Fruit fly (Drosophila melanogaster): ENCODE results near the gene Oatp33Ea.

The Oatp33Ea gene

dm6 chr2L:12415485-12416137, 30.1 kb downstream of the Oatp33Ea start (continued):
- TF ChIP-seq al (GFP tag; IDR thresholded peaks at IDR 0.05) (no peak), dmrt11E (tag; optimal IDR thresholded peaks at IDR 0.05) (peak; percentile 42), CrebB (tag; optimal IDR thresholded peaks at IDR 0.05) (no peak), CG2116 (GFP tag; optimal IDR thresholded peaks at IDR 0.05) (no peak), Vsx1 (GFP tag; optimal IDR thresholded peaks at IDR 0.05) (no peak), pho (GFP tag; optimal IDR thresholded peaks at IDR 0.05) (no peak), da (GFP tag; optimal IDR thresholded peaks at IDR 0.05) (no peak), Camta (GFP tag; optimal IDR thresholded peaks at IDR 0.05) (no peak), CG34422 (GFP tag; IDR thresholded peaks at IDR 0.05) (no peak), CG34376 (GFP tag; optimal IDR thresholded peaks at IDR 0.05) (no peak), caup (GFP tag; optimal IDR thresholded peaks at IDR 0.05; ENCODE audit: severe bottlenecking) (no peak), CG17385 (GFP tag; optimal IDR thresholded peaks at IDR 0.05) (no peak), Asciz (GFP tag; optimal IDR thresholded peaks at IDR 0.05) (no peak), CG8924 (tag; optimal IDR thresholded peaks at IDR 0.05) (peak; percentile 34), toy (GFP tag; IDR thresholded peaks at IDR 0.05) (no peak), CG14860 (GFP tag; IDR thresholded peaks at IDR 0.05; ENCODE audit: partially characterized antibody) (no peak), CG2199 (GFP tag; IDR thresholded peaks at IDR 0.05) (no peak), bab2 (GFP tag; optimal IDR thresholded peaks at IDR 0.05) (no peak), Sry-β (GFP tag; optimal IDR thresholded peaks at IDR 0.05) (no peak), nom (GFP tag; optimal IDR thresholded peaks at IDR 0.05) (no peak), CG15479 (GFP tag; optimal IDR thresholded peaks at IDR 0.05) (no peak), PHDP (tag; optimal IDR thresholded peaks at IDR 0.05) (peak; percentile 43), HLH54F (GFP tag; optimal IDR thresholded peaks at IDR 0.05) (no peak), CG30403 (GFP tag; optimal IDR thresholded peaks at IDR 0.05) (peak; percentile 53), slbo (GFP tag; IDR thresholded peaks at IDR 0.05) (peak; percentile 31; the same call in 1 of the 2 replicates), ase (GFP tag; IDR thresholded peaks at IDR 0.05) (no peak), Dip2 (GFP tag; IDR thresholded peaks at IDR 0.05) (no peak), Lim3 (GFP tag; IDR thresholded peaks at IDR 0.05) (no peak), Sry-δ (GFP tag; optimal IDR thresholded peaks at IDR 0.05) (no peak), CG31388 (GFP tag; optimal IDR thresholded peaks at IDR 0.05) (no peak), CG7928 (GFP tag; optimal IDR thresholded peaks at IDR 0.05) (no peak), CG10209 (GFP tag; optimal IDR thresholded peaks at IDR 0.05) (no peak), btn (GFP tag; optimal IDR thresholded peaks at IDR 0.05) (no peak), CG2202 (tag; optimal IDR thresholded peaks at IDR 0.05) (no peak), CG4730 (GFP tag; IDR thresholded peaks at IDR 0.05) (no peak), gcm (GFP tag; optimal IDR thresholded peaks at IDR 0.05) (no peak), sqz (GFP tag; optimal IDR thresholded peaks at IDR 0.05) (no peak), fd102C (GFP tag; optimal IDR thresholded peaks at IDR 0.05) (no peak), CG6272 (GFP tag; IDR thresholded peaks at IDR 0.05) (no peak), pan (optimal IDR thresholded peaks at IDR 0.05) (no peak), pan (GFP tag; optimal IDR thresholded peaks at IDR 0.05 in 1 of 2, IDR thresholded peaks at IDR 0.05 in 1 of 2) (no peak), ttk (GFP tag; IDR thresholded peaks at IDR 0.05) (no peak), HLH3B (GFP tag; IDR thresholded peaks at IDR 0.05) (no peak), Antp (GFP tag; optimal IDR thresholded peaks at IDR 0.05) (no peak), Sox102F (GFP tag; optimal IDR thresholded peaks at IDR 0.05) (peak; percentile 42), CG5245 (GFP tag; optimal IDR thresholded peaks at IDR 0.05) (no peak), eyg (GFP tag; optimal IDR thresholded peaks at IDR 0.05) (no peak), cwo (GFP tag; optimal IDR thresholded peaks at IDR 0.05) (no peak), CG12391 (tag; optimal IDR thresholded peaks at IDR 0.05) (peak; percentile 46), CG6683 (GFP tag; optimal IDR thresholded peaks at IDR 0.05) (no peak), hth (optimal IDR thresholded peaks at IDR 0.05) (no peak)
